Fruit fly (Drosophila melanogaster) Kc167 (cell line): Measurements from ENCODE around the gene eIF2D.

ENCODE experiments used
- Myc ChIP-seq: fragments of >200 bp; optimal IDR thresholded peaks from 2 replicates; lab custom pipeline; 2017; ENCODE audit warnings: missing external identifiers
- Sin3A ChIP-seq: fragments of >200 bp; optimal IDR thresholded peaks from 2 replicates; lab custom pipeline; 2018; ENCODE audit warnings: missing external identifiers
- psq ChIP-seq: fragments of >200 bp; optimal IDR thresholded peaks from 2 replicates; lab custom pipeline; 2017; ENCODE audit warnings: missing external identifiers
- ttk ChIP-seq: sonication (Bioruptor generic); optimal IDR thresholded peaks from 2 replicates; lab custom pipeline; 2017; ENCODE audit warnings: missing external identifiers

DNA sequence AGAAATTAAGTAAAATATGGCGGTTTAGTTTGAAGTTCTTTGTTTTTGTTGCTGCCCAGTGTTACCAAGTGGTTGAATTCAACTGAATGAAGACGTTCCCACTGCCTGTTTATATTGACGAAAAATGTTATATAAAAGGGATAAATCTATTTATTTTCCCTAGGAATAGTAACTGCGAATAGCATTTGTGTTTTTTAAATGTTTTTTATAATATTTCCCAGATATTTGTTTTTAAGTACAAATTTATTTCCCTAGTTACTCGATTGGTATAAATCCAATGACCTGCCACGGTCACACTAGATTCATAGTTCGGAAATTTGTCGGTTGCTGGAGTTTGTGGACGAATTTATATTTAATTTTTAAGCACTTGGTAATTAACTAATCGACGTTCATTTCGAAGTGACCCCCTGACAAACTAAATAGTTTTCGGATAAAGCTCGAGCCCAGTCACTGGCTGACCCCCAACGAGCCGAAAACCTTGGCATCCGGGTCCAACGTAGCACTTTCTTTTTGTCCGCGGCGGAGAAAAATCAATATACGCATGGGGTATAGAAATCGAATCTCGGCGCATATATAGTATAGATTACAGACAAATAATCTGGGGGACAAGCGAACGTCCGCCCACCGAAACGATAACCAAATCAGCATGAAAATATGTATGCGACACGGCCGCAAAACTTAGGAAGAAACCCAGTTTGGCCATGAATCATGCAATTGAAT lies 20.5 kb downstream of the eIF2D start, which contains the start of the genes dgt6 and Vha100-1:
- TF ChIP-seq psq (no peak), ttk (lab: Kevin White, UChicago) (no peak), Sin3A (lab: Kevin White, UChicago) (no peak), Myc (no peak)
